Worm (Caenorhabditis elegans) whole organism, mixed stage, embryonic: ENCODE data around the gene gly-5.

Experiments
- lsy-2 ChIP-seq: fragments of 150-350 bp; optimal IDR thresholded peaks from 2 replicates; lab custom pipeline; 2014; ENCODE audit warnings: missing biosample characterization, missing genetic modification characterization
- mep-1 ChIP-seq: fragments of 150-350 bp; optimal IDR thresholded peaks from 2 replicates; lab custom pipeline; 2017; ENCODE audit warnings: missing biosample characterization, missing genetic modification reagents, missing genetic modification characterization, inconsistent platforms
- nhr-237 ChIP-seq: fragments of 150-350 bp; optimal IDR thresholded peaks from 2 replicates; lab custom pipeline; 2014; ENCODE audit warnings: missing biosample characterization, missing genetic modification characterization
- snpc-4 ChIP-seq: fragments of 150-350 bp; optimal IDR thresholded peaks from 2 replicates; lab custom pipeline; 2014; ENCODE audit warnings: missing biosample characterization, missing genetic modification characterization
- unc-39 ChIP-seq: fragments of 150-350 bp; optimal IDR thresholded peaks from 2 replicates; lab custom pipeline; 2014; ENCODE audit warnings: missing biosample characterization, missing genetic modification characterization

DNA sequence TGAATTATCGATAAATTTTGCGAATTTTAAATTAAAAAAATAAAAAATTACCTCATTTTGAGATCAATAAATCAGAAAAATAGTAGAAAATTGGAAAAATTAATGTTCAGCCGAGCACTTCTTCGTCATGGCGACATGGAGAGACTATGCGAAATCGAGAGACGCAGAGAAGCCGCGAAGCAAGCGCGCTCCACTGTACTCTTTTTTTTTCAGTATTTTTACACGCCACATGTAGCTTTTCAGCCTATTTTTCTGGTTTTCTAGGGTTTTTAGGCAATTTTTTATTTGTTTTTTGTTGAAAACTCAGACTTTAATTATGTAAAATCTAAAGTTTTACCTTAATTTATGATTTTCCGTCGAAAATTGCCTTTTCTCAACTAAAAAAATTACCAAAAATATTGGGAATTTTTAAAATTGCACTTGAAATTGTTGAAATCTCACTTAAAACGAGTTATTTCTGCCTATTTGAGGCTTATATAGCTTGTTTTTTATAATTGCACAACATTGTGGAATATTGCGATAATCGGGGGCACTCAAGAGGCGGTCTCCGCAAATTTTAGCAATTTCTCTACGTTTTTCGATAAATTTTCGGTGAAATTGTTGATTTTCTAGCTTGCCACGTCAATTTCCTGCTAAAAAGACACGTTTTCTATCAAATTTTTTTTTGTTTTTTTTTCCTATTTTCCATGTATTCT lies 34.3 kb upstream of the gly-5 start, which contains the start of gene Y39E4B.10:
- no peak for TF ChIP-seq nhr-237 (tag; lab: Kevin White, UChicago)
- TF ChIP-seq unc-39: no peak
- no peak for TF ChIP-seq snpc-4 (tag; lab: Kevin White, UChicago)
- peak; percentile 2 for TF ChIP-seq mep-1 (tag; lab: Kevin White, UChicago)
- TF ChIP-seq lsy-2 (tag; lab: Kevin White, UChicago): no peak
